Worm (Caenorhabditis elegans) whole organism, young adult: Measurements from ENCODE around the gene F54D5.5.
A peak's percentile ranks its signal among the peaks of the same experiment; 100 is the strongest.

ENCODE experiments used
- B0019.2 ChIP-seq: fragments of 200-800 bp; sonication (Bioruptor generic); conservative IDR thresholded peaks from 2 replicates; pipeline ENCODE4 v1.3.6; 2022; ENCODE audit warnings: missing genetic modification reagents, missing genetic modification characterization, missing compliant biosample characterization
- B0035.1 ChIP-seq: sonication (generic microtip); optimal IDR thresholded peaks from 2 replicates; lab custom pipeline; 2016; ENCODE audit warnings: missing genetic modification characterization, mild to moderate bottlenecking, missing compliant biosample characterization, missing genotype, missing genetic modification reagents
- B0261.1 ChIP-seq: sonication (generic microtip); optimal IDR thresholded peaks from 2 replicates; lab custom pipeline; 2016; ENCODE audit warnings: mild to moderate bottlenecking, missing genetic modification characterization, moderate library complexity, missing compliant biosample characterization
- B0336.3 ChIP-seq: fragments of 200-800 bp; sonication (Bioruptor generic); IDR thresholded peaks from 2 replicates; pipeline ENCODE4 v1.3.6; 2022; ENCODE audit warnings: missing genetic modification characterization, missing compliant biosample characterization
- C17E4.6 ChIP-seq: fragments of 200-800 bp; sonication (Bioruptor generic); IDR thresholded peaks from 2 replicates; pipeline ENCODE4 v1.3.6; 2022; ENCODE audit warnings: missing genetic modification reagents, missing genetic modification characterization, missing compliant biosample characterization
- F37B4.10 ChIP-seq: fragments of 200-800 bp; sonication (Bioruptor generic); IDR thresholded peaks from 2 replicates; pipeline ENCODE4 v1.3.6; 2022; ENCODE audit warnings: missing genetic modification characterization, missing compliant biosample characterization
- F57C9.4 ChIP-seq: sonication (generic microtip); optimal IDR thresholded peaks from 2 replicates; lab custom pipeline; 2017; ENCODE audit warnings: mild to moderate bottlenecking, missing genetic modification characterization, missing compliant biosample characterization
- K11D2.4 ChIP-seq: fragments of 200-800 bp; sonication (Bioruptor generic); IDR thresholded peaks from 2 replicates; pipeline ENCODE4 v1.3.6; 2022; ENCODE audit warnings: missing genetic modification reagents, missing genetic modification characterization, missing compliant biosample characterization
- K12H6.12 ChIP-seq: fragments of 200-800 bp; sonication (Bioruptor generic); optimal IDR thresholded peaks from 2 replicates; lab custom pipeline; 2018; ENCODE audit warnings: mild to moderate bottlenecking, missing genetic modification characterization, missing compliant biosample characterization
- T07F8.4 ChIP-seq: sonication (generic microtip); optimal IDR thresholded peaks from 2 replicates; lab custom pipeline; 2016; ENCODE audit warnings: mild to moderate bottlenecking, missing genetic modification characterization, moderate library complexity, missing compliant biosample characterization
- Y56A3A.18 ChIP-seq: fragments of 200-800 bp; sonication (Bioruptor generic); IDR thresholded peaks from 2 replicates; pipeline ENCODE4 v1.3.6; 2022; ENCODE audit warnings: missing genetic modification reagents, missing genetic modification characterization, missing compliant biosample characterization
- Y95B8A.8 ChIP-seq: fragments of 200-800 bp; sonication (Bioruptor generic); IDR thresholded peaks from 2 replicates; pipeline ENCODE4 v1.3.6; 2022; ENCODE audit warnings: missing genetic modification reagents, missing genetic modification characterization, missing compliant biosample characterization
- cebp-1 ChIP-seq, 2 experiments: fragments of 200-800 bp in 1 of 2; sonication (Bioruptor generic) in 1 of 2; sonication (generic microtip) in 1 of 2; IDR thresholded peaks in 1 of 2; optimal IDR thresholded peaks in 1 of 2; 2 replicates each; pipeline versions ENCODE4 v1.3.6 to Lab custom; 2017 to 2022; ENCODE audit warnings: missing compliant biosample characterization in 2 of 2, missing genetic modification characterization in 2 of 2, mild to moderate bottlenecking in 1 of 2, missing genetic modification reagents in 1 of 2, moderate library complexity in 1 of 2
- ceh-79 ChIP-seq: sonication (generic microtip); optimal IDR thresholded peaks from 2 replicates; lab custom pipeline; 2017; ENCODE audit warnings: mild to moderate bottlenecking, missing genetic modification characterization, missing compliant biosample characterization
- die-1 ChIP-seq: sonication (generic microtip); optimal IDR thresholded peaks from 2 replicates; lab custom pipeline; 2016; ENCODE audit warnings: missing genotype, mild to moderate bottlenecking, missing genetic modification characterization, missing compliant biosample characterization
- ets-4 ChIP-seq: fragments of 200-800 bp; sonication (Bioruptor generic); optimal IDR thresholded peaks from 2 replicates; lab custom pipeline; 2018; ENCODE audit warnings: mild to moderate bottlenecking, missing genetic modification characterization, missing compliant biosample characterization
- him-1 ChIP-seq: sonication (generic microtip); optimal IDR thresholded peaks from 2 replicates; lab custom pipeline; 2016; ENCODE audit warnings: missing genotype, missing genetic modification reagents, missing genetic modification characterization, missing compliant biosample characterization
- hlh-12 ChIP-seq: sonication (generic microtip); optimal IDR thresholded peaks from 2 replicates; lab custom pipeline; 2016; ENCODE audit warnings: missing genetic modification characterization, missing compliant biosample characterization
- hmg-1.2 ChIP-seq: fragments of 200-800 bp; sonication (Bioruptor generic); IDR thresholded peaks from 2 replicates; pipeline ENCODE4 v1.3.6; 2022; ENCODE audit warnings: missing genetic modification reagents, missing genetic modification characterization, missing compliant biosample characterization
- hsf-1 ChIP-seq: fragments of 200-800 bp; sonication (Bioruptor generic); IDR thresholded peaks from 2 replicates; pipeline ENCODE4 v1.3.6; 2022; ENCODE audit warnings: missing genetic modification reagents, missing genetic modification characterization, missing compliant biosample characterization
- lsl-1 ChIP-seq: fragments of 200-800 bp; sonication (Bioruptor generic); optimal IDR thresholded peaks from 2 replicates; lab custom pipeline; 2018; ENCODE audit warnings: mild to moderate bottlenecking, missing genetic modification characterization, moderate library complexity, missing compliant biosample characterization
- madf-8 ChIP-seq: fragments of 200-800 bp; sonication (Bioruptor generic); conservative IDR thresholded peaks from 2 replicates; pipeline ENCODE4 v1.3.6; 2022; ENCODE audit warnings: missing genetic modification reagents, missing genetic modification characterization, missing compliant biosample characterization
- mcd-1 ChIP-seq: fragments of 200-800 bp; sonication (Bioruptor generic); IDR thresholded peaks from 2 replicates; pipeline ENCODE4 v1.3.6; 2022; ENCODE audit warnings: missing genetic modification reagents, missing genetic modification characterization, missing compliant biosample characterization
- nhr-80 ChIP-seq: sonication (generic microtip); optimal IDR thresholded peaks from 2 replicates; lab custom pipeline; 2016; ENCODE audit warnings: missing genetic modification characterization, missing compliant biosample characterization
- sea-2 ChIP-seq: fragments of 200-800 bp; sonication (Bioruptor generic); IDR thresholded peaks from 2 replicates; pipeline ENCODE4 v1.3.6; 2022; ENCODE audit warnings: missing genetic modification characterization, missing compliant biosample characterization
- snpc-1.1 ChIP-seq: sonication (generic microtip); optimal IDR thresholded peaks from 2 replicates; lab custom pipeline; 2017; ENCODE audit warnings: missing genetic modification characterization, mild to moderate bottlenecking, missing compliant biosample characterization, antibody characterized with exemption, moderate library complexity, missing genotype, missing genetic modification reagents; ENCODE audit not compliant: insufficient read depth
- snpc-3.4 ChIP-seq: sonication (generic microtip); optimal IDR thresholded peaks from 2 replicates; lab custom pipeline; 2017; ENCODE audit warnings: missing genetic modification characterization, mild to moderate bottlenecking, missing compliant biosample characterization, antibody characterized with exemption, moderate library complexity, missing genotype, missing genetic modification reagents
- snpc-4 ChIP-seq, 5 experiments: fragments of 150-350 bp in 1 of 5; sonication (generic microtip) in 4 of 5; optimal IDR thresholded peaks; 2 replicates each; lab custom pipeline; 2014 to 2018; ENCODE audit warnings: missing genetic modification characterization in 5 of 5, missing biosample characterization in 3 of 5, antibody characterized with exemption in 2 of 5, mild to moderate bottlenecking in 2 of 5, missing compliant biosample characterization in 2 of 5, missing genotype in 2 of 5, moderate library complexity in 2 of 5, missing genetic modification reagents in 1 of 5
- tbp1 ChIP-seq: fragments of 200-800 bp; sonication (Bioruptor generic); optimal IDR thresholded peaks from 2 replicates; lab custom pipeline; 2018; ENCODE audit warnings: mild to moderate bottlenecking, missing genetic modification characterization, missing compliant biosample characterization
- tlf-1 ChIP-seq: fragments of 200-800 bp; sonication (Bioruptor generic); optimal IDR thresholded peaks from 2 replicates; lab custom pipeline; 2018; ENCODE audit warnings: mild to moderate bottlenecking, missing genetic modification characterization, missing compliant biosample characterization
- zim-3 ChIP-seq: sonication (generic microtip); optimal IDR thresholded peaks from 2 replicates; lab custom pipeline; 2017; ENCODE audit warnings: mild to moderate bottlenecking, missing genetic modification characterization, moderate library complexity, missing compliant biosample characterization
- ztf-25 ChIP-seq: fragments of 200-800 bp; sonication (Bioruptor generic); IDR thresholded peaks from 2 replicates; pipeline ENCODE4 v1.3.6; 2022; ENCODE audit warnings: missing genetic modification reagents, missing genetic modification characterization, missing compliant biosample characterization
- ztf-26 ChIP-seq: sonication (generic microtip); optimal IDR thresholded peaks from 2 replicates; lab custom pipeline; 2017; ENCODE audit warnings: missing genetic modification characterization, missing compliant biosample characterization
- ztf-6 ChIP-seq: fragments of 200-800 bp; sonication (Bioruptor generic); IDR thresholded peaks from 2 replicates; pipeline ENCODE4 v1.3.6; 2022; ENCODE audit warnings: missing genetic modification reagents, missing genetic modification characterization, missing compliant biosample characterization

Gene F54D5.5

ce11 chrII:11595368-11595996 is 28.7 kb upstream of the F54D5.5 start, which contains the start of gene gfat-1 (continued):
- TF ChIP-seq B0336.3 (GFP tag; lab: Robert Waterston, UW) (no peak), C17E4.6 (GFP tag; lab: Robert Waterston, UW) (0 out of 2 replicates have a peak, but pooled peaks have one; percentile 45)
- TF ChIP-seq, all 124 proteins: peak for 5

ce11 chrII:11592023-11592422 is 25.2 kb upstream of the F54D5.5 start, which contains the start of gene F07A11.1:
F07A11.1 (minus strand) TSS chrII:11592123.
- TF ChIP-seq nhr-80 (tag; lab: Kevin White, UChicago) (no peak), him-1 (peak; percentile 55), B0336.3 (GFP tag; lab: Robert Waterston, UW) (peak; percentile 36; the same call in 1 of the 2 replicates), hmg-1.2 (no peak), snpc-3.4 (peak; percentile 5), zim-3 (tag; lab: Kevin White, UChicago) (no peak), F57C9.4 (no peak), Y95B8A.8 (GFP tag; lab: Robert Waterston, UW) (0 out of 2 replicates have a peak, but pooled peaks have one; percentile 49), madf-8 (GFP tag; lab: Robert Waterston, UW) (0 out of 2 replicates have a peak, but pooled peaks have one; percentile 20), B0261.1 (tag; lab: Kevin White, UChicago) (no peak), Y56A3A.18 (GFP tag; lab: Robert Waterston, UW) (no peak), snpc-1.1 (tag; lab: Kevin White, UChicago) (no peak), ets-4 (GFP tag; lab: Kevin White, UChicago) (no peak), mcd-1 (no peak), F37B4.10 (GFP tag; lab: Robert Waterston, UW) (no peak), tlf-1 (GFP tag; lab: Kevin White, UChicago) (no peak), B0019.2 (GFP tag; lab: Robert Waterston, UW) (no peak), die-1 (no peak), ztf-6 (no peak), ztf-26 (no peak), snpc-4 (GFP tag; optimal IDR thresholded peaks at IDR 0.05; lab: Kevin White, UChicago) (no peak), snpc-4 (tag; optimal IDR thresholded peaks at IDR 0.05; lab: Kevin White, UChicago) (peak in 1 of 4 experiments; percentile 1), hsf-1 (GFP tag; lab: Robert Waterston, UW) (no peak), hlh-12 (no peak), B0035.1 (tag; lab: Kevin White, UChicago) (no peak), T07F8.4 (tag; lab: Kevin White, UChicago) (no peak), K12H6.12 (tag; lab: Kevin White, UChicago) (no peak), ceh-79 (no peak), tbp1 (GFP tag; lab: Kevin White, UChicago) (no peak), ztf-25 (GFP tag; lab: Robert Waterston, UW) (no peak), K11D2.4 (GFP tag; lab: Robert Waterston, UW) (no peak), sea-2 (GFP tag; lab: Robert Waterston, UW) (no peak)

ce11 chrII:11591558-11591957 is 24.7 kb upstream of the F54D5.5 start:
- TF ChIP-seq cebp-1 (GFP tag; IDR thresholded peaks at IDR 0.05; lab: Robert Waterston, UW) (no peak), cebp-1 (tag; optimal IDR thresholded peaks at IDR 0.05; lab: Kevin White, UChicago) (peak; percentile 35), lsl-1 (GFP tag; lab: Kevin White, UChicago) (peak; percentile 53), mcd-1 (no peak)
